Worm (Caenorhabditis elegans): ENCODE data around the gene C08F11.17.

ce11 chrIV:13687631-13688030, 37.5 kb upstream of the C08F11.17 start:
- TF ChIP-seq efl-3 (GFP tag; optimal IDR thresholded peaks at IDR 0.05) (no peak), hlh-4 (tag; optimal IDR thresholded peaks at IDR 0.05) (no peak), alr-1 (tag; optimal IDR thresholded peaks at IDR 0.05; ENCODE audit: borderline replicate concordance) (no peak), nhr-77 (tag; optimal IDR thresholded peaks at IDR 0.05) (no peak), fos-1 (tag; optimal IDR thresholded peaks at IDR 0.05) (no peak), nhr-76 (tag; optimal IDR thresholded peaks at IDR 0.05) (no peak), lir-3 (tag; optimal IDR thresholded peaks at IDR 0.05; ENCODE audit: poor library complexity) (no peak)
